Fruit fly (Drosophila melanogaster): Measurements from ENCODE around the gene CG7872.
A peak's percentile ranks its signal among the peaks of the same experiment; 100 is the strongest.

CG7872 gene

DNA sequence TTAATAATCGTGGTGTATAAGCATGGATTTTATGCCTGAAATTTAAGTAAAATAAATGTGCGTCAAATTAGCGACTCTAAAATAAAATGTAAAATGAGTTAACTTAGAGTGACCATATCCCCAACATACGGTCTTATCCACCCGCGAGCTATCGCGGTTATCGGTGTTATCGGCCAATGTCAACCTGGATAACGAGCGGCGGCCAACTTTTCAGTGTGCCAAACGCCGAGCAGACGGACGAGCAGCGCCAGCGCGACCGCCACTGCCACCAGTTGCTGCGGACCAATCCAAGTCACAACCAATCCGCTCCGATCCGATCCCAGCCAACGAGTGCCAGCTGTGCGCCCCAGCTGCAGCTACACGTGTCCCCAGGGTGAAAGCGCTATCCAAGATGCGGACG lies at the start of gene CG7872, which contains the start of gene cerv (continued):
- TF ChIP-seq Ada2b (GFP tag; IDR thresholded peaks at IDR 0.05) = no peak
- TF ChIP-seq ato (GFP tag; IDR thresholded peaks at IDR 0.05; ENCODE audit: partially characterized antibody) = no peak
- no peak for TF ChIP-seq CG11560 (tag; IDR thresholded peaks at IDR 0.05)
- peak; percentile 22 for TF ChIP-seq Sin3A (optimal IDR thresholded peaks at IDR 0.05)
- TF ChIP-seq CG32532 (GFP tag; IDR thresholded peaks at IDR 0.05) = no peak
- no peak for TF ChIP-seq Neu2 (GFP tag; optimal IDR thresholded peaks at IDR 0.05; ENCODE audit: borderline replicate concordance)
- no peak for TF ChIP-seq crol (GFP tag; IDR thresholded peaks at IDR 0.05)
- TF ChIP-seq NK7.1 (GFP tag; optimal IDR thresholded peaks at IDR 0.05) = no peak
- TF ChIP-seq Scr (GFP tag; IDR thresholded peaks at IDR 0.05; ENCODE audit: partially characterized antibody) = peak; percentile 66
- no peak for TF ChIP-seq CG4328 (GFP tag; optimal IDR thresholded peaks at IDR 0.05)
- peak; percentile 58 for TF ChIP-seq CG1603 (tag; optimal IDR thresholded peaks at IDR 0.05)
- no peak for TF ChIP-seq Hr51 (GFP tag; optimal IDR thresholded peaks at IDR 0.05)
- TF ChIP-seq Trl (optimal IDR thresholded peaks at IDR 0.05) = no peak
- TF ChIP-seq Trl (GFP tag; optimal IDR thresholded peaks at IDR 0.05) = no peak
- no peak for TF ChIP-seq CG9932 (GFP tag; IDR thresholded peaks at IDR 0.05)
- no peak for TF ChIP-seq CG10209 (GFP tag; optimal IDR thresholded peaks at IDR 0.05)
- no peak for TF ChIP-seq NfI (GFP tag; optimal IDR thresholded peaks at IDR 0.05)
- no peak for TF ChIP-seq CG8089 (GFP tag; optimal IDR thresholded peaks at IDR 0.05)
- TF ChIP-seq CG6854 (GFP tag; optimal IDR thresholded peaks at IDR 0.05) = no peak
- no peak for TF ChIP-seq nom (GFP tag; optimal IDR thresholded peaks at IDR 0.05)
- no peak for TF ChIP-seq prd (optimal IDR thresholded peaks at IDR 0.05)
- TF ChIP-seq prd (GFP tag; IDR thresholded peaks at IDR 0.05) = no peak
- TF ChIP-seq CG32767 (GFP tag; IDR thresholded peaks at IDR 0.05) = no peak
- no peak for TF ChIP-seq danr (GFP tag; IDR thresholded peaks at IDR 0.05)
- peak; percentile 2 for TF ChIP-seq Max (GFP tag; optimal IDR thresholded peaks at IDR 0.05)
- TF ChIP-seq CG14860 (GFP tag; IDR thresholded peaks at IDR 0.05; ENCODE audit: partially characterized antibody) = peak; percentile 67
- no peak for TF ChIP-seq ssp (GFP tag; IDR thresholded peaks at IDR 0.05)
- TF ChIP-seq CG18011 (GFP tag; optimal IDR thresholded peaks at IDR 0.05) = no peak
- no peak for TF ChIP-seq CG18262 (tag; optimal IDR thresholded peaks at IDR 0.05)
- TF ChIP-seq nau (GFP tag; optimal IDR thresholded peaks at IDR 0.05) = no peak
- peak; percentile 82 for TF ChIP-seq Med (GFP tag)
- TF ChIP-seq CG7745 (tag; optimal IDR thresholded peaks at IDR 0.05) = no peak
- no peak for TF ChIP-seq gt (GFP tag; IDR thresholded peaks at IDR 0.05)
- TF ChIP-seq ftz-f1 (GFP tag; optimal IDR thresholded peaks at IDR 0.05) = no peak
- no peak for TF ChIP-seq CG6689 (GFP tag; IDR thresholded peaks at IDR 0.05)
- no peak for TF ChIP-seq bowl (GFP tag; IDR thresholded peaks at IDR 0.05)
- no peak for TF ChIP-seq jumu (GFP tag; optimal IDR thresholded peaks at IDR 0.05)
- no peak for TF ChIP-seq H2.0 (GFP tag; IDR thresholded peaks at IDR 0.05)
- TF ChIP-seq dmrt99B (tag; optimal IDR thresholded peaks at IDR 0.05) = no peak
- TF ChIP-seq ac (GFP tag; optimal IDR thresholded peaks at IDR 0.05) = no peak
- no peak for TF ChIP-seq CG33557 (GFP tag; optimal IDR thresholded peaks at IDR 0.05)
- peak; percentile 76 for TF ChIP-seq CG10267 (tag; optimal IDR thresholded peaks at IDR 0.05)
- TF ChIP-seq br (optimal IDR thresholded peaks at IDR 0.05) = no peak
- no peak for TF ChIP-seq Oaz (GFP tag; IDR thresholded peaks at IDR 0.05)
- TF ChIP-seq CG17568 (GFP tag; optimal IDR thresholded peaks at IDR 0.05) = no peak
- no peak for TF ChIP-seq CG1602 (GFP tag; optimal IDR thresholded peaks at IDR 0.05)
- TF ChIP-seq CG15269 (tag; optimal IDR thresholded peaks at IDR 0.05) = no peak
- TF ChIP-seq gsb-n (tag; optimal IDR thresholded peaks at IDR 0.05) = no peak
- no peak for TF ChIP-seq az2 (GFP tag; optimal IDR thresholded peaks at IDR 0.05)
- TF ChIP-seq sim (GFP tag; IDR thresholded peaks at IDR 0.05) = no peak
- TF ChIP-seq trem (tag; optimal IDR thresholded peaks at IDR 0.05) = peak; percentile 35
- no peak for TF ChIP-seq pfk (GFP tag; optimal IDR thresholded peaks at IDR 0.05)
- no peak for TF ChIP-seq Awh (GFP tag; IDR thresholded peaks at IDR 0.05)

Measured in whole organism, embryonic.